Fruit fly (Drosophila melanogaster) whole organism: ENCODE data around the gene CG31650.

Experiments used
- CG8478 ChIP-seq: fragments of >200 bp; optimal IDR thresholded peaks from 2 replicates; lab custom pipeline; 2018; ENCODE audit warnings: inconsistent platforms
- EcR ChIP-seq, 2 experiments: fragments of >200 bp; optimal IDR thresholded peaks; 2 replicates each; lab custom pipeline; 2017; ENCODE audit warnings: missing biosample characterization in 2 of 2, missing genetic modification characterization in 2 of 2, missing genetic modification reagents in 2 of 2
- pan ChIP-seq: fragments of >200 bp; optimal IDR thresholded peaks from 2 replicates; lab custom pipeline; 2017
- psq ChIP-seq: fragments of >200 bp; optimal IDR thresholded peaks from 2 replicates; lab custom pipeline; 2017
- usp ChIP-seq: fragments of >200 bp; optimal IDR thresholded peaks from 2 replicates; lab custom pipeline; 2017; ENCODE audit warnings: missing biosample characterization, missing genetic modification characterization, mixed read lengths

- TF ChIP-seq pan (lab: Kevin White, UChicago) (no peak), usp (GFP tag; lab: Kevin White, UChicago) (no peak), CG8478 (no peak), psq (lab: Kevin White, UChicago) (no peak), EcR (GFP tag; optimal IDR thresholded peaks at IDR 0.05; lab: Kevin White, UChicago) (no peak)
These were observed 44.1 kb downstream of the CG31650 start for dm6 chr2L:5000287-5000871.
